Worm (Caenorhabditis elegans) whole organism, mixed stage, embryonic: Measurements from ENCODE around the gene enri-1.

Experiments used
- M03D4.4 ChIP-seq: sonication (generic microtip); optimal IDR thresholded peaks from 2 replicates; lab custom pipeline; 2017; ENCODE audit warnings: mild to moderate bottlenecking, missing genetic modification characterization, missing compliant biosample characterization
- bed-3 ChIP-seq: fragments of 200-800 bp; sonication (Bioruptor generic); optimal IDR thresholded peaks from 3 replicates; lab custom pipeline; 2018; ENCODE audit warnings: mild to moderate bottlenecking, missing genetic modification characterization, moderate library complexity, missing compliant biosample characterization
- blmp-1 ChIP-seq: fragments of 150-350 bp; optimal IDR thresholded peaks from 2 replicates; lab custom pipeline; 2014; ENCODE audit warnings: missing biosample characterization, missing genetic modification characterization
- ceh-39 ChIP-seq: fragments of 150-350 bp; optimal IDR thresholded peaks from 2 replicates; lab custom pipeline; 2014; ENCODE audit warnings: missing biosample characterization, missing genetic modification characterization
- ceh-43 ChIP-seq: fragments of 200-800 bp; sonication (Bioruptor generic); optimal IDR thresholded peaks from 2 replicates; lab custom pipeline; 2018; ENCODE audit warnings: mild to moderate bottlenecking, missing genetic modification characterization, moderate library complexity, missing compliant biosample characterization
- ceh-83 ChIP-seq: fragments of 200-800 bp; sonication (Bioruptor generic); optimal IDR thresholded peaks from 2 replicates; lab custom pipeline; 2018; ENCODE audit warnings: mild to moderate bottlenecking, missing genetic modification characterization, missing compliant biosample characterization
- ces-1 ChIP-seq: fragments of 150-350 bp; optimal IDR thresholded peaks from 2 replicates; lab custom pipeline; 2014; ENCODE audit warnings: missing biosample characterization, missing genetic modification reagents, missing genetic modification characterization
- cnd-1 ChIP-seq: fragments of 200-800 bp; sonication (Bioruptor generic); optimal IDR thresholded peaks from 2 replicates; lab custom pipeline; 2018; ENCODE audit warnings: mild to moderate bottlenecking, missing genetic modification characterization, missing compliant biosample characterization
- drap-1 ChIP-seq: fragments of 200-800 bp; sonication (Bioruptor generic); optimal IDR thresholded peaks from 3 replicates; lab custom pipeline; 2018; ENCODE audit warnings: mild to moderate bottlenecking, missing genetic modification characterization, missing compliant biosample characterization
- elt-1 ChIP-seq: sonication (generic microtip); optimal IDR thresholded peaks from 2 replicates; lab custom pipeline; 2017; ENCODE audit warnings: missing genetic modification characterization, mild to moderate bottlenecking, missing compliant biosample characterization, antibody characterized with exemption, moderate library complexity, borderline replicate concordance; ENCODE audit not compliant: insufficient read depth
- elt-3 ChIP-seq: fragments of 150-350 bp; optimal IDR thresholded peaks from 2 replicates; lab custom pipeline; 2014; ENCODE audit warnings: missing biosample characterization, missing genetic modification characterization
- flh-1 ChIP-seq: fragments of 200-800 bp; sonication (Bioruptor generic); optimal IDR thresholded peaks from 2 replicates; lab custom pipeline; 2018; ENCODE audit warnings: mild to moderate bottlenecking, missing genetic modification characterization, moderate library complexity, missing compliant biosample characterization
- ham-2 ChIP-seq: fragments of 200-800 bp; sonication (Bioruptor generic); optimal IDR thresholded peaks from 2 replicates; lab custom pipeline; 2018; ENCODE audit warnings: mild to moderate bottlenecking, missing genetic modification characterization, missing compliant biosample characterization
- hlh-1 ChIP-seq: fragments of 150-350 bp; optimal IDR thresholded peaks from 2 replicates; lab custom pipeline; 2014; ENCODE audit warnings: missing biosample characterization, missing genetic modification reagents, missing genetic modification characterization
- lin-13 ChIP-seq: fragments of 150-350 bp; optimal IDR thresholded peaks from 2 replicates; lab custom pipeline; 2014; ENCODE audit warnings: missing biosample characterization, missing genetic modification characterization
- lin-32 ChIP-seq: fragments of 200-800 bp; sonication (Bioruptor generic); optimal IDR thresholded peaks from 2 replicates; lab custom pipeline; 2018; ENCODE audit warnings: mild to moderate bottlenecking, missing genetic modification characterization, missing compliant biosample characterization
- lsy-2 ChIP-seq: fragments of 150-350 bp; optimal IDR thresholded peaks from 2 replicates; lab custom pipeline; 2014; ENCODE audit warnings: missing biosample characterization, missing genetic modification characterization
- mab-5 ChIP-seq: fragments of 150-350 bp; optimal IDR thresholded peaks from 2 replicates; lab custom pipeline; 2014; ENCODE audit warnings: missing biosample characterization, missing genetic modification characterization
- mep-1 ChIP-seq: fragments of 150-350 bp; optimal IDR thresholded peaks from 2 replicates; lab custom pipeline; 2017; ENCODE audit warnings: missing biosample characterization, missing genetic modification reagents, missing genetic modification characterization, inconsistent platforms
- mls-2 ChIP-seq: sonication (generic microtip); optimal IDR thresholded peaks from 2 replicates; lab custom pipeline; 2016; ENCODE audit warnings: mild to moderate bottlenecking, missing genetic modification characterization, moderate library complexity, missing compliant biosample characterization
- nhr-12 ChIP-seq: fragments of 150-350 bp; optimal IDR thresholded peaks from 2 replicates; lab custom pipeline; 2014; ENCODE audit warnings: missing biosample characterization, missing genetic modification characterization
- nhr-2 ChIP-seq: fragments of 150-350 bp; optimal IDR thresholded peaks from 2 replicates; lab custom pipeline; 2014; ENCODE audit warnings: missing biosample characterization, missing genetic modification characterization
- nhr-237 ChIP-seq: fragments of 150-350 bp; optimal IDR thresholded peaks from 2 replicates; lab custom pipeline; 2014; ENCODE audit warnings: missing biosample characterization, missing genetic modification characterization
- nhr-28 ChIP-seq: fragments of 150-350 bp; optimal IDR thresholded peaks from 2 replicates; lab custom pipeline; 2014; ENCODE audit warnings: missing biosample characterization, missing genetic modification characterization
- pha-4 ChIP-seq: fragments of 150-350 bp; optimal IDR thresholded peaks from 2 replicates; lab custom pipeline; 2018; ENCODE audit warnings: missing biosample characterization, missing genetic modification reagents, missing genetic modification characterization
- sem-2 ChIP-seq: fragments of 200-800 bp; sonication (Bioruptor generic); optimal IDR thresholded peaks from 2 replicates; lab custom pipeline; 2018; ENCODE audit warnings: mild to moderate bottlenecking, missing genetic modification characterization, missing compliant biosample characterization
- snpc-4 ChIP-seq: fragments of 150-350 bp; optimal IDR thresholded peaks from 2 replicates; lab custom pipeline; 2014; ENCODE audit warnings: missing biosample characterization, missing genetic modification characterization
- sptf-1 ChIP-seq: sonication (generic microtip); optimal IDR thresholded peaks from 2 replicates; lab custom pipeline; 2017; ENCODE audit warnings: mild to moderate bottlenecking, missing genetic modification characterization, moderate library complexity, missing compliant biosample characterization
- unc-120 ChIP-seq: sonication (generic microtip); optimal IDR thresholded peaks from 2 replicates; lab custom pipeline; 2017; ENCODE audit warnings: missing genetic modification characterization, missing compliant biosample characterization; ENCODE audit not compliant: poor library complexity, severe bottlenecking
- unc-39 ChIP-seq: fragments of 150-350 bp; optimal IDR thresholded peaks from 2 replicates; lab custom pipeline; 2014; ENCODE audit warnings: missing biosample characterization, missing genetic modification characterization
- unc-62 ChIP-seq: fragments of 150-350 bp; optimal IDR thresholded peaks from 2 replicates; lab custom pipeline; 2014; ENCODE audit warnings: missing biosample characterization, missing genetic modification reagents, missing genetic modification characterization
- zip-8 ChIP-seq: fragments of 150-350 bp; optimal IDR thresholded peaks from 2 replicates; lab custom pipeline; 2014; ENCODE audit warnings: missing biosample characterization, missing genetic modification characterization
- ztf-11 ChIP-seq: fragments of 150-350 bp; optimal IDR thresholded peaks from 2 replicates; lab custom pipeline; 2014; ENCODE audit warnings: missing biosample characterization, missing genetic modification characterization

The enri-1 gene

DNA sequence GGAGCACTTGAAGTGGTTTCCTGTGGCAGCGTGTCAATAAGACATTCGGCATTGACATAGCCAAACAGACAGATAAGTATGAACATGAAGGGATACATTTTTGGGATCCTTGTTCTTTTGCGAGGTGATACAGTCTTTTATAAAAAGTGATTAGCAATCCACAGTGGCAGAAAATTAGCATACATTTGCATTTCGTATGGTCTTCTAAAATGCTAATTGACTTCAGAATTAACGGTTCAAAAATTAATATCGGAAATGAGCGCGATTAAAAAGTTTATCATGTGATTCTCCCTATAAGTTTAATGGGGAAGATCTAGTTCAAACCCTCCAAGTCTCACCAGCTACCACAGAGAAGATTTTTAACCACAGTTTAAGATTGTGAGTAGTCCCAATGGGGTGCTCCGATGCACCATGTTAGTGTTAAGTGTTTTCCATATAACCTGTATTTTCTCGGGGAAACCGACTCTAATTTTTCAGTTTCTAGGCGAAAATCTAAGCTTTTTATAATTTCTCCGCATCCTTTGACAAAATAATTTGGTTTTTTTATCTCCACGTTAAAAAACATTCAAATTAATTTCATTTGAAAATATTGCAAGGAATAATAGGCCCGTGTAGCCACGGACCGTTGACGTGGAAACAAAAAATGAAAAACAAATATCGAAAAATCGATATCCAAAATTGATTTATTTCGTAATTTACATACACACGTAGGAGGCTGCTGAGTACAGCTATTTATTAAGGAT is 25.4 kb upstream of the enri-1 start, which contains the start of the genes F43C11.12 and F16G10.5:
F43C11.12 (minus strand) TSS at position 101 of the 743 bp plus-strand sequence.
F16G10.5 (plus strand) TSS at position 693 of the 743 bp plus-strand sequence.
- TF ChIP-seq lin-13 (tag; lab: Kevin White, UChicago) (no peak), snpc-4 (tag; lab: Kevin White, UChicago) (no peak), blmp-1 (tag; lab: Kevin White, UChicago) (no peak), lin-32 (GFP tag; lab: Kevin White, UChicago) (no peak), ztf-11 (no peak), M03D4.4 (tag; lab: Kevin White, UChicago) (no peak)

DNA sequence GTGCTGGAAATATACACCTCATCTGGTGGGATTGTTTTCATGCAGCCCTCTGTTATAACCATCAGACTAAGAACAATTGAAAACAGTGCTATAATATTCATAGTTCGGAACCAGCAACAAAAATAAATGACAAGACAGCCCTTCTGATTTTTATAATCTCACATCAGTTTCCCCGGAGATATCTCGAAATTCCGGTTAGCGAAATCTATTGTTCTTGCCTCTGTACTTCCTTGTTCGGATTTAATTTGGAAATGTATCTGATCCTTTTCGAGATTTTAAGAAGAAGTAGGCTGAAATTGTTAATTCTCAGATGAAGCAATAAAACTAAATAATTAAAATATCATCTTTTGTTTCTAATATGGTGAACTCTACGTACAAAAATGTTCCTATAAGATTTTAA is 22.3 kb upstream of the enri-1 start, which contains the start of gene F43C11.11:
F43C11.11 (minus strand) TSS at position 101 of the 400 bp plus-strand sequence.
- TF ChIP-seq drap-1 (GFP tag; lab: Kevin White, UChicago), result no peak
- no peak for TF ChIP-seq snpc-4 (tag; lab: Kevin White, UChicago)
- no peak for TF ChIP-seq elt-1 (tag; lab: Kevin White, UChicago)
- no peak for TF ChIP-seq nhr-237
- TF ChIP-seq mep-1 (tag; lab: Kevin White, UChicago), result no peak
- no peak for TF ChIP-seq lin-32 (GFP tag; lab: Kevin White, UChicago)
- TF ChIP-seq zip-8 (tag; lab: Kevin White, UChicago), result no peak
- TF ChIP-seq mab-5 (tag; lab: Kevin White, UChicago), result no peak
- no peak for TF ChIP-seq hlh-1 (tag; lab: Kevin White, UChicago)
- TF ChIP-seq, all 35 proteins: peak for 0

DNA sequence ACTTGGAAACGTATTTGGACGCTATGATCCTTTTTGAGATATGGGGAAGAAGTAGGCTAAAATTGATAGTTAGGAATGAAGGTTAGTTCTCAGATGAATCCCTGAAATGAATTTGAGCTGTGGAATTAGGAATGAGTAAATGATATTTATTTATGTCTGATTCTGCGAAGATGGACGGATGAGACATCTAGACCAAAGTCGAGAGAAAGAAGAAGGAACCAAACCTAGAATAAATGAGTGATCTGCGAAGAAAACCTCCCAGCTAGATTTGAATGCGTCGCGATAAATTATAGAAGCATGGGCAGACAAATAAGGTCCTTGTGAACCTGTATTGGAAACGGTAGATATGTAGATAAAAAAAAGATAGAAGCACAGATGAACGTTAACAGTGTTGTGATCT is 18.6 kb upstream of the enri-1 start, which contains the start of gene F43C11.16:
F43C11.16 (minus strand) TSS at position 101 of the 400 bp plus-strand sequence.
- TF ChIP-seq nhr-2 (tag; lab: Kevin White, UChicago) (no peak), blmp-1 (tag; lab: Kevin White, UChicago) (no peak), nhr-28 (tag; lab: Kevin White, UChicago) (no peak), unc-62 (no peak), nhr-12 (no peak), ces-1 (GFP tag; lab: Kevin White, UChicago) (no peak), sptf-1 (tag; lab: Kevin White, UChicago) (no peak), ztf-11 (no peak)

DNA sequence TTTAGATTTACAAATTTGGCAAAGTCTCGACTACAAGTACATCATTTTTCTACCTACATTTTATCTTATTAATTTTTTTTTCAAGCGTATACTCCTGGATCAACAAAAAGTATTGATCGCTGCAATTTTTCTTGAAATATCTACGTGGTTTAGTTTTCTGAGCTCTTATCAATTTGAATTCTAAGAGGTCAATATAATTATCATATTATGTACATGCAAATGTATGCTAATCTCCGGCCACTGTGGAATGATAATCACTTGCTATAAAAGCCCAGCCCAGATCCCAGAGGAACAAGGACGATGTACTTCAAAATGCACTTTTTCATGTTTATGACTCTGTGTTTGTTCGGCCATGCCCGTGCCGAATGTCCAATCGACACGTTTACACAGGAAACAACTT is 15.4 kb upstream of the enri-1 start, which contains the start of gene F43C11.1:
F43C11.1 (plus strand) TSS at position 301 of the 400 bp plus-strand sequence.
- TF ChIP-seq unc-39 (no peak), ztf-11 (no peak), pha-4 (tag; lab: Kevin White, UChicago) (no peak), nhr-237 (no peak), ceh-83 (GFP tag; lab: Kevin White, UChicago) (no peak), ceh-39 (no peak), lsy-2 (tag; lab: Kevin White, UChicago) (no peak), snpc-4 (tag; lab: Kevin White, UChicago) (no peak), M03D4.4 (tag; lab: Kevin White, UChicago) (no peak), blmp-1 (tag; lab: Kevin White, UChicago) (no peak), flh-1 (GFP tag; lab: Kevin White, UChicago) (no peak), lin-32 (GFP tag; lab: Kevin White, UChicago) (no peak), mls-2 (no peak), ceh-43 (GFP tag; lab: Kevin White, UChicago) (no peak), mab-5 (tag; lab: Kevin White, UChicago) (no peak), mep-1 (tag; lab: Kevin White, UChicago) (no peak), ces-1 (GFP tag; lab: Kevin White, UChicago) (no peak), ham-2 (GFP tag; lab: Kevin White, UChicago) (no peak), sem-2 (GFP tag; lab: Kevin White, UChicago) (no peak), unc-120 (tag; lab: Kevin White, UChicago) (no peak)

DNA sequence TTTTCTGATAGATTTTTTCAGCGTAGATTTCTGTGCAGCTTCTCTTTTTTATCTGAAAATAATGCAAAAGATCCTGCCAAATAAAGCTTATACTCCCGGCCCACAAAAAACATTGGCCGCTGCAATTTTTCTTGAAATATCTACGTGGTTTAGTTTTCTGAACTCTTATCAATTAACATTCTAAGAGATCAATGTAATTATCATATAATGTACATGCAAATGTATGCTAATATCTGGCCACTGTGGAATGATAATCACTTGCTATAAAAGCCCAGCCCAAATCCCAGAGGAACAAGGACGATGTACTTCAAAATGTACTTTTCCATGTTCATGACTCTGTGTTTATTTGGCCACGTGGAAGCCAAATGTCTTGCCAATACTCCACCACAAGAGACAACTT is 13.1 kb upstream of the enri-1 start, which contains the start of gene F43C11.2:
F43C11.2 (plus strand) TSS at position 301 of the 400 bp plus-strand sequence.
- no peak for TF ChIP-seq snpc-4 (tag; lab: Kevin White, UChicago)
- no peak for TF ChIP-seq pha-4 (tag; lab: Kevin White, UChicago)
- TF ChIP-seq mls-2, result no peak
- no peak for TF ChIP-seq nhr-237
- TF ChIP-seq ceh-43 (GFP tag; lab: Kevin White, UChicago), result no peak
- TF ChIP-seq blmp-1 (tag; lab: Kevin White, UChicago), result no peak
- no peak for TF ChIP-seq bed-3 (GFP tag; lab: Kevin White, UChicago)
- TF ChIP-seq cnd-1 (tag; lab: Kevin White, UChicago), result no peak
- no peak for TF ChIP-seq ces-1 (GFP tag; lab: Kevin White, UChicago)
- no peak for TF ChIP-seq ham-2 (GFP tag; lab: Kevin White, UChicago)
- TF ChIP-seq elt-3, result no peak
- no peak for TF ChIP-seq hlh-1 (tag; lab: Kevin White, UChicago)
- TF ChIP-seq ztf-11, result no peak
- TF ChIP-seq sptf-1 (tag; lab: Kevin White, UChicago), result no peak
- no peak for TF ChIP-seq elt-1 (tag; lab: Kevin White, UChicago)
- TF ChIP-seq ceh-83 (GFP tag; lab: Kevin White, UChicago), result no peak
- no peak for TF ChIP-seq zip-8 (tag; lab: Kevin White, UChicago)
- no peak for TF ChIP-seq lin-32 (GFP tag; lab: Kevin White, UChicago)
- no peak for TF ChIP-seq M03D4.4 (tag; lab: Kevin White, UChicago)
- no peak for TF ChIP-seq sem-2 (GFP tag; lab: Kevin White, UChicago)
